Worm (Caenorhabditis elegans) whole organism, L1 larva: Measurements from ENCODE around the gene mop-25.2.

Experiments used
- alr-1 ChIP-seq: fragments of 200-800 bp; sonication (Bioruptor generic); optimal IDR thresholded peaks from 2 replicates; lab custom pipeline; 2018; ENCODE audit warnings: borderline replicate concordance, mild to moderate bottlenecking, missing genetic modification characterization, missing compliant biosample characterization
- ama-1 ChIP-seq: fragments of 150-350 bp; optimal IDR thresholded peaks from 2 replicates; lab custom pipeline; 2014
- blmp-1 ChIP-seq: fragments of 150-350 bp; optimal IDR thresholded peaks from 2 replicates; lab custom pipeline; 2014; ENCODE audit warnings: missing biosample characterization, missing genetic modification characterization
- ceh-82 ChIP-seq, 3 experiments: fragments of 150-350 bp in 1 of 3; sonication (generic microtip) in 2 of 3; optimal IDR thresholded peaks; 2 replicates each; lab custom pipeline; 2014 to 2017; ENCODE audit warnings: missing biosample characterization in 3 of 3, missing genetic modification characterization in 3 of 3
- ceh-90 ChIP-seq: sonication (generic microtip); optimal IDR thresholded peaks from 2 replicates; lab custom pipeline; 2016; ENCODE audit warnings: missing genetic modification characterization, missing compliant biosample characterization
- dpl-1 ChIP-seq, 3 experiments: fragments of 150-350 bp in 2 of 3; sonication (generic microtip) in 1 of 3; optimal IDR thresholded peaks; 2 replicates each; lab custom pipeline; 2014 to 2017; ENCODE audit warnings: missing biosample characterization in 3 of 3, missing genetic modification characterization in 3 of 3, missing genetic modification reagents in 3 of 3
- dsc-1 ChIP-seq: sonication (generic microtip); optimal IDR thresholded peaks from 2 replicates; lab custom pipeline; 2016; ENCODE audit warnings: mild to moderate bottlenecking, missing genetic modification characterization, missing compliant biosample characterization
- efl-1 ChIP-seq, 4 experiments: fragments of 150-350 bp; optimal IDR thresholded peaks in 3 of 4; peaks in 1 of 4; 1 replicate in 1 of 4; 2 replicates in 3 of 4; lab custom pipeline; 2014; ENCODE audit warnings: missing biosample characterization in 2 of 4, missing genetic modification characterization in 2 of 4, missing genetic modification reagents in 2 of 4
- egl-13 ChIP-seq: sonication (generic microtip); optimal IDR thresholded peaks from 2 replicates; lab custom pipeline; 2016; ENCODE audit warnings: missing genotype, missing genetic modification reagents, missing genetic modification characterization, missing compliant biosample characterization
- egl-27 ChIP-seq, 2 experiments: fragments of 150-350 bp in 1 of 2; sonication (generic microtip); optimal IDR thresholded peaks; 3 replicates each; lab custom pipeline; 2017 to 2018; ENCODE audit warnings: missing biosample characterization in 2 of 2, missing genetic modification characterization in 2 of 2, missing genetic modification reagents in 2 of 2
- elt-3 ChIP-seq, 6 experiments: fragments of 150-350 bp in 1 of 6; sonication (generic microtip); optimal IDR thresholded peaks; 2 replicates each; lab custom pipeline; 2017 to 2018; ENCODE audit warnings: missing biosample characterization in 6 of 6, missing genetic modification characterization in 6 of 6, inconsistent platforms in 1 of 6
- fkh-10 ChIP-seq: sonication (generic microtip); optimal IDR thresholded peaks from 2 replicates; lab custom pipeline; 2017; ENCODE audit warnings: missing biosample characterization, missing genetic modification reagents, missing genetic modification characterization
- fos-1 ChIP-seq: fragments of 150-350 bp; optimal IDR thresholded peaks from 2 replicates; lab custom pipeline; 2014; ENCODE audit warnings: missing biosample characterization, missing genetic modification characterization
- hpl-2 ChIP-seq: fragments of 150-350 bp; optimal IDR thresholded peaks from 2 replicates; lab custom pipeline; 2014; ENCODE audit warnings: missing biosample characterization, missing genetic modification reagents, missing genetic modification characterization
- irx-1 ChIP-seq: sonication (generic microtip); optimal IDR thresholded peaks from 2 replicates; lab custom pipeline; 2016; ENCODE audit warnings: missing genetic modification characterization, missing compliant biosample characterization
- lin-14 ChIP-seq: fragments of 200-800 bp; sonication (Bioruptor generic); optimal IDR thresholded peaks from 2 replicates; lab custom pipeline; 2018; ENCODE audit warnings: mild to moderate bottlenecking, missing genetic modification characterization, moderate library complexity, missing compliant biosample characterization
- lin-35 ChIP-seq, 2 experiments: fragments of 150-350 bp; optimal IDR thresholded peaks; 2 replicates each; lab custom pipeline; 2014; ENCODE audit warnings: missing biosample characterization in 2 of 2, missing genetic modification characterization in 2 of 2, missing genetic modification reagents in 2 of 2
- lin-39 ChIP-seq: fragments of 150-350 bp; optimal IDR thresholded peaks from 2 replicates; lab custom pipeline; 2014; ENCODE audit warnings: missing biosample characterization, missing genetic modification reagents, missing genetic modification characterization
- lsy-2 ChIP-seq, 2 experiments: fragments of 150-350 bp; optimal IDR thresholded peaks; 2 replicates each; lab custom pipeline; 2014; ENCODE audit warnings: missing biosample characterization in 2 of 2, missing genetic modification characterization in 2 of 2
- mab-9 ChIP-seq: fragments of 200-800 bp; sonication (Bioruptor generic); IDR thresholded peaks from 2 replicates; pipeline ENCODE4 v1.3.6; 2022; ENCODE audit warnings: missing genetic modification reagents, missing genetic modification characterization, missing compliant biosample characterization
- mef-2 ChIP-seq: fragments of 150-350 bp; optimal IDR thresholded peaks from 2 replicates; lab custom pipeline; 2014; ENCODE audit warnings: missing biosample characterization, missing genetic modification characterization
- mep-1 ChIP-seq: fragments of 150-350 bp; optimal IDR thresholded peaks from 2 replicates; lab custom pipeline; 2014; ENCODE audit warnings: missing biosample characterization, missing genetic modification characterization
- nhr-11 ChIP-seq: fragments of 150-350 bp; optimal IDR thresholded peaks from 2 replicates; lab custom pipeline; 2014; ENCODE audit warnings: missing biosample characterization, missing genetic modification characterization
- nhr-19 ChIP-seq: fragments of 200-800 bp; sonication (Bioruptor generic); conservative IDR thresholded peaks from 2 replicates; pipeline ENCODE4 v1.3.6; 2022; ENCODE audit warnings: missing genetic modification characterization, missing compliant biosample characterization
- nhr-20 ChIP-seq: sonication (generic microtip); optimal IDR thresholded peaks from 2 replicates; lab custom pipeline; 2016; ENCODE audit warnings: mild to moderate bottlenecking, missing genetic modification characterization, missing compliant biosample characterization
- nhr-71 ChIP-seq: sonication (generic microtip); optimal IDR thresholded peaks from 2 replicates; lab custom pipeline; 2016; ENCODE audit warnings: mild to moderate bottlenecking, missing genetic modification characterization, moderate library complexity, missing compliant biosample characterization
- nhr-85 ChIP-seq: sonication (generic microtip); peaks from one replicate; lab custom pipeline; 2016; ENCODE audit warnings: missing genetic modification characterization, inconsistent platforms, missing compliant biosample characterization
- nhr-90 ChIP-seq: sonication (generic microtip); optimal IDR thresholded peaks from 2 replicates; lab custom pipeline; 2016; ENCODE audit warnings: mild to moderate bottlenecking, missing genetic modification characterization, missing compliant biosample characterization; ENCODE audit not compliant: poor library complexity
- snpc-4 ChIP-seq: fragments of 150-350 bp; optimal IDR thresholded peaks from 2 replicates; lab custom pipeline; 2014; ENCODE audit warnings: missing biosample characterization, missing genetic modification characterization
- snu-23 ChIP-seq: sonication (generic microtip); optimal IDR thresholded peaks from 2 replicates; lab custom pipeline; 2016; ENCODE audit warnings: missing genetic modification characterization, missing compliant biosample characterization
- sox-4 ChIP-seq: sonication (generic microtip); optimal IDR thresholded peaks from 2 replicates; lab custom pipeline; 2016; ENCODE audit warnings: missing genetic modification characterization, missing compliant biosample characterization
- tlp-1 ChIP-seq: fragments of 150-350 bp; optimal IDR thresholded peaks from 2 replicates; lab custom pipeline; 2014; ENCODE audit warnings: missing biosample characterization, missing genetic modification characterization
- unc-30 ChIP-seq: sonication (generic microtip); optimal IDR thresholded peaks from 2 replicates; lab custom pipeline; 2017; ENCODE audit warnings: missing biosample characterization, missing genetic modification characterization
- unc-86 ChIP-seq: sonication (generic microtip); optimal IDR thresholded peaks from 2 replicates; lab custom pipeline; 2016; ENCODE audit warnings: missing genetic modification characterization, missing compliant biosample characterization
- vab-15 ChIP-seq: sonication (generic microtip); optimal IDR thresholded peaks from 2 replicates; lab custom pipeline; 2017; ENCODE audit warnings: missing genotype, mild to moderate bottlenecking, missing genetic modification characterization, missing compliant biosample characterization
- xbp-1 ChIP-seq: sonication (generic microtip); optimal IDR thresholded peaks from 2 replicates; lab custom pipeline; 2016; ENCODE audit warnings: missing genetic modification characterization, missing compliant biosample characterization
- ztf-11 ChIP-seq, 2 experiments: sonication (generic microtip); optimal IDR thresholded peaks; 2 replicates each; lab custom pipeline; 2016 to 2017; ENCODE audit warnings: missing genetic modification characterization in 2 of 2, missing biosample characterization in 1 of 2, missing compliant biosample characterization in 1 of 2

mop-25.2 gene

ce11 chrII:9703601-9704000 lies at the start of gene mop-25.2:
mop-25.2 (minus strand) TSS chrII:9703701.
- TF ChIP-seq efl-1 (optimal IDR thresholded peaks at IDR 0.05; lab: Kevin White, UChicago) (no peak), efl-1 (GFP tag; optimal IDR thresholded peaks at IDR 0.05 in 1 of 2; lab: Kevin White, UChicago) (peak in 1 of 2 experiments; percentile 79), fos-1 (no peak), dpl-1 (GFP tag; optimal IDR thresholded peaks at IDR 0.05; lab: Kevin White, UChicago) (no peak), mef-2 (no peak), lin-35 (GFP tag; optimal IDR thresholded peaks at IDR 0.05; lab: Kevin White, UChicago) (no peak)

- TF ChIP-seq unc-86 (no peak), egl-13 (no peak), snpc-4 (tag; lab: Kevin White, UChicago) (no peak), blmp-1 (tag; lab: Kevin White, UChicago) (peak; percentile 43), mef-2 (no peak), lin-14 (GFP tag; lab: Kevin White, UChicago) (peak; percentile 49), mab-9 (GFP tag; lab: Robert Waterston, UW) (no peak), fkh-10 (no peak), egl-27 (tag; optimal IDR thresholded peaks at IDR 0.05; lab: Kevin White, UChicago) (no peak), nhr-20 (tag; lab: Kevin White, UChicago) (peak; percentile 52), ceh-90 (tag; lab: Kevin White, UChicago) (no peak), efl-1 (optimal IDR thresholded peaks at IDR 0.05; lab: Kevin White, UChicago) (no peak), efl-1 (GFP tag; optimal IDR thresholded peaks at IDR 0.05 in 1 of 2; lab: Kevin White, UChicago) (no peak), elt-3 (tag; optimal IDR thresholded peaks at IDR 0.05; lab: Kevin White, UChicago) (peak in 2 of 6 experiments; percentile 61 to 81), mep-1 (tag; lab: Kevin White, UChicago) (no peak), ceh-82 (tag; optimal IDR thresholded peaks at IDR 0.05; lab: Kevin White, UChicago) (no peak), xbp-1 (tag; lab: Kevin White, UChicago) (no peak), alr-1 (no peak), vab-15 (tag; lab: Kevin White, UChicago) (no peak), hpl-2 (no peak), ama-1 (no peak), lin-35 (GFP tag; optimal IDR thresholded peaks at IDR 0.05; lab: Kevin White, UChicago) (no peak), nhr-71 (tag; lab: Kevin White, UChicago) (peak; percentile 7), ztf-11 (tag; optimal IDR thresholded peaks at IDR 0.05; lab: Kevin White, UChicago) (no peak), nhr-19 (no peak), unc-30 (tag; lab: Kevin White, UChicago) (no peak), dpl-1 (GFP tag; optimal IDR thresholded peaks at IDR 0.05; lab: Kevin White, UChicago) (no peak), dsc-1 (tag; lab: Kevin White, UChicago) (no peak), tlp-1 (tag; lab: Kevin White, UChicago) (no peak)
These were observed 49.6 kb upstream of the mop-25.2 start, which contains the start of gene Y53C12B.7 for ce11 chrII:9753056-9753455. Y53C12B.7 (minus strand) TSS chrII:9753218.

ce11 chrII:9752278-9752677 lies 48.8 kb upstream of the mop-25.2 start:
- TF ChIP-seq nhr-90 (tag; lab: Kevin White, UChicago) (peak; percentile 42), irx-1 (tag; lab: Kevin White, UChicago) (no peak), snu-23 (GFP tag; lab: Kevin White, UChicago) (peak; percentile 46), nhr-71 (tag; lab: Kevin White, UChicago) (peak; percentile 57), blmp-1 (tag; lab: Kevin White, UChicago) (peak; percentile 13), ceh-90 (tag; lab: Kevin White, UChicago) (no peak), sox-4 (tag; lab: Kevin White, UChicago) (no peak), nhr-20 (tag; lab: Kevin White, UChicago) (peak; percentile 77), nhr-11 (tag; lab: Kevin White, UChicago) (no peak), nhr-85 (tag; lab: Kevin White, UChicago) (peak; percentile 89), lsy-2 (tag; optimal IDR thresholded peaks at IDR 0.05; lab: Kevin White, UChicago) (peak in 1 of 2 experiments; percentile 23), lin-14 (GFP tag; lab: Kevin White, UChicago) (peak; percentile 65), lin-35 (GFP tag; optimal IDR thresholded peaks at IDR 0.05; lab: Kevin White, UChicago) (peak in 1 of 2 experiments; percentile 27), lin-39 (tag; lab: Kevin White, UChicago) (no peak), nhr-19 (peak; percentile 40), elt-3 (tag; optimal IDR thresholded peaks at IDR 0.05; lab: Kevin White, UChicago) (peak in 4 of 6 experiments; percentile 32 to 86 (median 74))
